Worm (Caenorhabditis elegans): ENCODE data around the gene F42F12.14.

ce11 chrX:12337846-12338490, 10.5 kb upstream of the F42F12.14 start, which contains the start of gene srd-44:
- TF ChIP-seq nhr-77 (tag; optimal IDR thresholded peaks at IDR 0.05) (no peak), R02D3.7 (tag; optimal IDR thresholded peaks at IDR 0.05) (no peak), snpc-4 (tag; optimal IDR thresholded peaks at IDR 0.05) (no peak), ZK546.5 (tag; optimal IDR thresholded peaks at IDR 0.05) (no peak), aly-2 (tag; optimal IDR thresholded peaks at IDR 0.05) (no peak), nhr-12 (tag; optimal IDR thresholded peaks at IDR 0.05) (no peak), mdl-1 (tag; optimal IDR thresholded peaks at IDR 0.05) (no peak), nhr-10 (tag; optimal IDR thresholded peaks at IDR 0.05) (no peak), skn-1 (tag; optimal IDR thresholded peaks at IDR 0.05) (no peak), nhr-237 (tag; optimal IDR thresholded peaks at IDR 0.05) (no peak)
